Worm (Caenorhabditis elegans): ENCODE measurements around the gene ubc-20.

ubc-20 gene

ce11 chrIII:203953-204352 is 15.3 kb downstream of the ubc-20 start:
- TF ChIP-seq ceh-48 (tag; optimal IDR thresholded peaks at IDR 0.05) (peak; percentile 69), ceh-9 (tag; optimal IDR thresholded peaks at IDR 0.05) (no peak), zip-5 (tag; optimal IDR thresholded peaks at IDR 0.05) (no peak)

- TF ChIP-seq syd-9 (tag; optimal IDR thresholded peaks at IDR 0.05): no peak
- no peak for TF ChIP-seq fkh-6 (tag; optimal IDR thresholded peaks at IDR 0.05)
- no peak for TF ChIP-seq ceh-34 (tag; optimal IDR thresholded peaks at IDR 0.05)
- TF ChIP-seq lin-11 (tag; optimal IDR thresholded peaks at IDR 0.05): no peak
- no peak for TF ChIP-seq ceh-48 (tag; optimal IDR thresholded peaks at IDR 0.05)
- TF ChIP-seq pag-3 (tag; optimal IDR thresholded peaks at IDR 0.05; ENCODE audit: borderline replicate concordance): no peak
- TF ChIP-seq sox-2 (GFP tag; IDR thresholded peaks at IDR 0.05): no peak
- no peak for TF ChIP-seq ceh-18 (tag; optimal IDR thresholded peaks at IDR 0.05)
- TF ChIP-seq pha-2 (tag; optimal IDR thresholded peaks at IDR 0.05): no peak
- no peak for TF ChIP-seq lim-6 (tag; optimal IDR thresholded peaks at IDR 0.05)
- no peak for TF ChIP-seq pros-1 (tag; optimal IDR thresholded peaks at IDR 0.05)
- TF ChIP-seq rnt-1 (tag; optimal IDR thresholded peaks at IDR 0.05): no peak
- TF ChIP-seq ref-2 (tag; optimal IDR thresholded peaks at IDR 0.05): no peak
- TF ChIP-seq odd-2 (tag; optimal IDR thresholded peaks at IDR 0.05): no peak
- TF ChIP-seq T23F11.4 (GFP tag; optimal IDR thresholded peaks at IDR 0.05): no peak
- TF ChIP-seq eyg-1 (tag; optimal IDR thresholded peaks at IDR 0.05): no peak
- TF ChIP-seq ceh-9 (tag; optimal IDR thresholded peaks at IDR 0.05): no peak
Observed at ce11 chrIII:207023-207422, 18.4 kb downstream of the ubc-20 start, which contains the start of gene W10C4.1. Gene W10C4.1 (minus strand): TSS chrIII:207123.

- peak; percentile 59 for TF ChIP-seq unc-55 (GFP tag; optimal IDR thresholded peaks at IDR 0.05)
- no peak for TF ChIP-seq mec-3 (tag; optimal IDR thresholded peaks at IDR 0.05; ENCODE audit: borderline replicate concordance)
- peak; percentile 95 for TF ChIP-seq unc-42 (tag; optimal IDR thresholded peaks at IDR 0.05)
- TF ChIP-seq ceh-31 (tag; optimal IDR thresholded peaks at IDR 0.05): peak; percentile 31
- no peak for TF ChIP-seq sox-2 (GFP tag; IDR thresholded peaks at IDR 0.05)
- TF ChIP-seq fkh-10 (GFP tag; optimal IDR thresholded peaks at IDR 0.05): peak; percentile 72
Observed at ce11 chrIII:208793-209694, 20.4 kb downstream of the ubc-20 start.

ce11 chrIII:209695-210091 is 21.1 kb downstream of the ubc-20 start, which contains the start of gene klp-20:
Gene klp-20 (plus strand): TSS chrIII:209992.
- no peak for TF ChIP-seq tbx-2 (tag; optimal IDR thresholded peaks at IDR 0.05)
- TF ChIP-seq madf-2 (tag; optimal IDR thresholded peaks at IDR 0.05): no peak
- no peak for TF ChIP-seq mec-3 (tag; optimal IDR thresholded peaks at IDR 0.05; ENCODE audit: borderline replicate concordance)
- TF ChIP-seq hlh-13 (GFP tag; optimal IDR thresholded peaks at IDR 0.05): no peak
- no peak for TF ChIP-seq unc-42 (tag; optimal IDR thresholded peaks at IDR 0.05)
- no peak for TF ChIP-seq sox-4 (tag; optimal IDR thresholded peaks at IDR 0.05)
- TF ChIP-seq ttx-3 (tag; optimal IDR thresholded peaks at IDR 0.05): no peak
- TF ChIP-seq F13H6.1 (tag; optimal IDR thresholded peaks at IDR 0.05): no peak
- no peak for TF ChIP-seq pax-1 (tag; optimal IDR thresholded peaks at IDR 0.05)
- TF ChIP-seq ama-1 (optimal IDR thresholded peaks at IDR 0.05): no peak

- TF ChIP-seq C38D4.7 (GFP tag; optimal IDR thresholded peaks at IDR 0.05) (no peak), unc-42 (tag; optimal IDR thresholded peaks at IDR 0.05) (peak; percentile 65), F13H6.1 (tag; optimal IDR thresholded peaks at IDR 0.05) (no peak)
Observed at ce11 chrIII:211387-211786, 22.7 kb downstream of the ubc-20 start.
